Fruit fly (Drosophila melanogaster) whole organism, wandering third instar larva: ENCODE data around the gene Claspin.

Experiments used
- Hnf4 ChIP-seq: fragments of 200-800 bp; sonication (Bioruptor generic); optimal IDR thresholded peaks from 2 replicates; lab custom pipeline; 2016; ENCODE audit warnings: missing biosample characterization, mild to moderate bottlenecking, missing genetic modification characterization
- Myc ChIP-seq: fragments of >200 bp; optimal IDR thresholded peaks from 2 replicates; lab custom pipeline; 2017
- dl ChIP-seq, 2 experiments: fragments of 175-275, 200-275 bp in 1 of 2; fragments of 200-275 bp in 1 of 2; sonication (Bioruptor generic); optimal IDR thresholded peaks; lab custom pipeline; 2018; ENCODE audit warnings: mild to moderate bottlenecking in 2 of 2, missing biosample characterization in 2 of 2, missing genetic modification characterization in 2 of 2, moderate library complexity in 2 of 2; ENCODE audit not compliant: partially characterized antibody in 2 of 2, insufficient read depth in 1 of 2
- foxo ChIP-seq, 2 experiments: fragments of 200-800 bp; sonication (Bioruptor generic); optimal IDR thresholded peaks; 2 replicates in 1 of 2; 3 replicates in 1 of 2; lab custom pipeline; 2016 to 2017; ENCODE audit warnings: missing biosample characterization in 2 of 2, missing genetic modification characterization in 2 of 2
- pan ChIP-seq: fragments of >200 bp; optimal IDR thresholded peaks from 2 replicates; lab custom pipeline; 2017
- sv ChIP-seq: fragments of 200-800 bp; sonication (Bioruptor generic); optimal IDR thresholded peaks from 3 replicates; lab custom pipeline; 2016; ENCODE audit warnings: missing biosample characterization, missing genetic modification characterization
- usp ChIP-seq: fragments of >200 bp; optimal IDR thresholded peaks from 2 replicates; lab custom pipeline; 2017; ENCODE audit warnings: missing biosample characterization, missing genetic modification characterization
- woc ChIP-seq: sonication (Bioruptor generic); optimal IDR thresholded peaks from 2 replicates; lab custom pipeline; 2016; ENCODE audit warnings: missing biosample characterization, mild to moderate bottlenecking, missing genetic modification characterization

DNA sequence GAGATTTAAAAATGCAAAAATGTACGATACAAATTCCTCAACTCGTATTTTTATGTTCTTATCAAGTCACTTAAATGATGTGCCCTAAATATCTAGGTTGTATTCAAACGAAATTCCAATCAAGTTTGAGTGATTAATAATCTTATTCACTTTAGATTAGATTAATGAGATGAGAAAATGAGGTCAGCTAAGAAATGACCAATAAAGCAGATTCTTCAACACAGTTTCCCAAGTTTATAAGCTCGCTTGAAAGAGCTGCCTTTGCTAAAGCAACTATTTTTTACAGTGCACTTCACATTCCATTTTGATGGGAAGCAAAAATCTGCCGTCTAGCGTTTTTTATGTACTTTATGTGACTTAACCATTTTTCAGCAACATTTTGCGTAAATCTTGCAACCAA, 33.1 kb downstream of the Claspin start:
- TF ChIP-seq foxo (GFP tag; optimal IDR thresholded peaks at IDR 0.05; lab: Kevin White, UChicago): peak in 1 of 2 experiments; percentile 5
- no peak for TF ChIP-seq usp (GFP tag; lab: Kevin White, UChicago)
- TF ChIP-seq Myc (lab: Kevin White, UChicago): no peak
- TF ChIP-seq dl (GFP tag; optimal IDR thresholded peaks at IDR 0.05; lab: Kevin White, UChicago; ENCODE audit: insufficient read depth in 1 of 2, partially characterized antibody in 2 of 2): no peak
- no peak for TF ChIP-seq Hnf4 (GFP tag; lab: Kevin White, UChicago)
- TF ChIP-seq woc (GFP tag; lab: Kevin White, UChicago): no peak
- TF ChIP-seq pan (lab: Kevin White, UChicago): no peak
- no peak for TF ChIP-seq sv
